Fruit fly (Drosophila melanogaster) whole organism, pupa: ENCODE results near the gene CG5346.

ENCODE experiments used
- CG10348 ChIP-seq: fragments of 200-800 bp; sonication (Bioruptor generic); IDR thresholded peaks from 2 replicates; pipeline ENCODE4 v1.3.6; 2022; ENCODE audit warnings: missing biosample characterization, missing genetic modification characterization
- CG12605 ChIP-seq: fragments of 200-800 bp; sonication (Bioruptor generic); IDR thresholded peaks from 2 replicates; pipeline ENCODE4 v1.3.6; 2022; ENCODE audit warnings: missing biosample characterization, missing genetic modification characterization
- CG13204 ChIP-seq: fragments of 200-800 bp; sonication (Bioruptor generic); optimal IDR thresholded peaks from 2 replicates; lab custom pipeline; 2018; ENCODE audit warnings: missing biosample characterization, mild to moderate bottlenecking, missing genetic modification characterization, moderate library complexity
- CG14655 ChIP-seq: fragments of 200-800 bp; sonication (Bioruptor generic); optimal IDR thresholded peaks from 3 replicates; lab custom pipeline; 2017; ENCODE audit warnings: mild to moderate bottlenecking, missing biosample characterization, missing genetic modification reagents, missing genetic modification characterization
- CG15710 ChIP-seq: fragments of 200-800 bp; sonication (Bioruptor generic); optimal IDR thresholded peaks from 2 replicates; lab custom pipeline; 2018; ENCODE audit warnings: missing biosample characterization, mild to moderate bottlenecking, missing genetic modification characterization, moderate library complexity
- CG17806 ChIP-seq: fragments of 200-800 bp; sonication (Bioruptor generic); optimal IDR thresholded peaks from 2 replicates; lab custom pipeline; 2018; ENCODE audit warnings: missing biosample characterization, mild to moderate bottlenecking, missing genetic modification characterization, moderate library complexity
- CG32121 ChIP-seq: fragments of 200-800 bp; sonication (Bioruptor generic); IDR thresholded peaks from 2 replicates; pipeline ENCODE4 v1.3.6; 2022; ENCODE audit warnings: missing biosample characterization, missing genetic modification characterization
- CG34367 ChIP-seq: fragments of 200-800 bp; sonication (Bioruptor generic); optimal IDR thresholded peaks from 2 replicates; lab custom pipeline; 2018; ENCODE audit warnings: missing biosample characterization, mild to moderate bottlenecking, missing genetic modification characterization
- CG4496 ChIP-seq: fragments of 200-800 bp; sonication (Bioruptor generic); IDR thresholded peaks from 3 replicates; pipeline ENCODE4 v1.3.6; 2022; ENCODE audit warnings: missing biosample characterization, missing genetic modification characterization
- CG8159 ChIP-seq: fragments of 200-800 bp; sonication (Bioruptor generic); optimal IDR thresholded peaks from 3 replicates; lab custom pipeline; 2018; ENCODE audit warnings: missing biosample characterization, mild to moderate bottlenecking, missing genetic modification characterization, moderate library complexity
- CG8301 ChIP-seq: fragments of 200-800 bp; sonication (Bioruptor generic); optimal IDR thresholded peaks from 2 replicates; lab custom pipeline; 2018; ENCODE audit warnings: missing biosample characterization, mild to moderate bottlenecking, missing genetic modification characterization
- CG9948 ChIP-seq: fragments of 200-800 bp; sonication (Bioruptor generic); optimal IDR thresholded peaks from 2 replicates; lab custom pipeline; 2018; ENCODE audit warnings: missing biosample characterization, mild to moderate bottlenecking, missing genetic modification characterization, moderate library complexity
- D1 ChIP-seq: fragments of 200-800 bp; sonication (Bioruptor generic); optimal IDR thresholded peaks from 2 replicates; lab custom pipeline; 2018; ENCODE audit warnings: missing biosample characterization, mild to moderate bottlenecking, missing genetic modification characterization, moderate library complexity
- EcR ChIP-seq: fragments of 200-800 bp; sonication (Bioruptor generic); optimal IDR thresholded peaks from 3 replicates; lab custom pipeline; 2019; ENCODE audit warnings: missing biosample characterization, missing genetic modification characterization, mild to moderate bottlenecking, moderate library complexity, missing genetic modification reagents
- Ets98B ChIP-seq: fragments of 200-800 bp; sonication (Bioruptor generic); IDR thresholded peaks from 2 replicates; pipeline ENCODE4 v1.3.6; 2022; ENCODE audit warnings: missing biosample characterization, missing genetic modification characterization
- Pif1A ChIP-seq: fragments of 200-800 bp; sonication (Bioruptor generic); optimal IDR thresholded peaks from 3 replicates; lab custom pipeline; 2016; ENCODE audit warnings: missing biosample characterization, missing genetic modification characterization
- Pif1B ChIP-seq: fragments of 200-800 bp; sonication (Bioruptor generic); optimal IDR thresholded peaks from 3 replicates; lab custom pipeline; 2016; ENCODE audit warnings: missing biosample characterization, missing genetic modification characterization
- Snoo ChIP-seq: fragments of 200-800 bp; sonication (Bioruptor generic); optimal IDR thresholded peaks from 3 replicates; lab custom pipeline; 2017; ENCODE audit warnings: missing biosample characterization, mild to moderate bottlenecking, missing genetic modification characterization, inconsistent platforms
- fd96Ca ChIP-seq: fragments of 200-800 bp; sonication (Bioruptor generic); IDR thresholded peaks from 3 replicates; pipeline ENCODE4 v1.3.6; 2022; ENCODE audit warnings: missing biosample characterization, missing genetic modification characterization
- gl ChIP-seq: fragments of 200-800 bp; sonication (Bioruptor generic); optimal IDR thresholded peaks from 2 replicates; lab custom pipeline; 2018; ENCODE audit warnings: missing biosample characterization, mild to moderate bottlenecking, missing genetic modification characterization
- rn ChIP-seq: fragments of 200-800 bp; sonication (Bioruptor generic); IDR thresholded peaks from 2 replicates; pipeline ENCODE4 v1.3.6; 2022; ENCODE audit warnings: missing biosample characterization, missing genetic modification characterization

CG5346 gene

DNA sequence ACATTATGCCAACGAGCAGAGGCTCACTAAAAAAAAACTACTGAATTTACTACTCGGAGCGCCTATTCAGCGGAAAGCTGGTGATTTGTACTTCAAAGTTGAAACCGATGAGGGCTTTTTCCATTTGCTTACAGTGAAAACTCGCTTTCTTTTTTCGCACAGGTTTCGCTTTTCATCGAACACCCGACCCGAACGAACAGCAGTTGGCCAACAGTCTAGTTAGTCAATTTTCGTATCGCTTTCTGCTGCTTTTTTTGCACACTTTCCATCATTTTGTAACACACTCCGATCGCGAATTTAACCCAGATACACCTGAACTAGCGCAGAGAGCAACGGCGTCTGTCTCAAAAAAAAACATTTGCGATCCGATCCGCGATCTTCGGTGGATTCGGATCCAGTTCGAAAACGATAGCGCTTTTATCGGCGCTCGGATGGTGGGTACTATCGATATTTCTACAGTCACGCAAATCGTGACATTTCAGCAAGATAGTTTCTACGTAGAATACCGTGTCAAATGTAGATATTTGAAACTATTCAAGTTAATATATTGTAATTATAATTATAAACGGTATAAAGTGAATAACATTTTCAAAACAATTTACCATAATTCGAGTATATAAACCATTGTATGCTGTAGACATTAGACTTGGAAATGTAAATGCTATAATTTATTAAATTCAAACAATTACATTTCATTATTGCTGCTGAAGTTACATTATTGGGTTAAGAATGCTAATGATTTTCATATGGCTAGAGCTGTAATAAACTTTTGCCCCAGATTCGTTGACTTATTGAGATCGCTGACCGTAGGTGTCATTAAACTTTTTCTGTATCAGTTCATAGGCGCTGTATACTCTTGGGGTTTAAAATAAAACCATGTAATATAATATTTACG is at the start of gene CG5346:
Gene CG5346, minus strand, starts transcription at position 400 of the 895 bp plus-strand sequence.
- TF ChIP-seq Snoo (tag; lab: Kevin White, UChicago) = no peak
- TF ChIP-seq CG9948 (tag; lab: Kevin White, UChicago) = no peak
- TF ChIP-seq EcR (GFP tag; lab: Kevin White, UChicago) = peak; percentile 89
- TF ChIP-seq fd96Ca (GFP tag; lab: Robert Waterston, UW) = peak; percentile 49; the same call in 1 of the 3 replicates
- peak; percentile 61 for TF ChIP-seq Ets98B (GFP tag; lab: Robert Waterston, UW)
- no peak for TF ChIP-seq CG8159
- no peak for TF ChIP-seq Pif1B (GFP tag; lab: Kevin White, UChicago)
- TF ChIP-seq CG8301 = peak; percentile 26
- TF ChIP-seq CG13204 (GFP tag; lab: Kevin White, UChicago) = no peak
- no peak for TF ChIP-seq CG10348 (GFP tag; lab: Robert Waterston, UW)
- no peak for TF ChIP-seq rn
- TF ChIP-seq CG14655 = peak; percentile 9
- TF ChIP-seq CG34367 = no peak
- peak; percentile 57 for TF ChIP-seq CG12605 (GFP tag; lab: Robert Waterston, UW)

DNA sequence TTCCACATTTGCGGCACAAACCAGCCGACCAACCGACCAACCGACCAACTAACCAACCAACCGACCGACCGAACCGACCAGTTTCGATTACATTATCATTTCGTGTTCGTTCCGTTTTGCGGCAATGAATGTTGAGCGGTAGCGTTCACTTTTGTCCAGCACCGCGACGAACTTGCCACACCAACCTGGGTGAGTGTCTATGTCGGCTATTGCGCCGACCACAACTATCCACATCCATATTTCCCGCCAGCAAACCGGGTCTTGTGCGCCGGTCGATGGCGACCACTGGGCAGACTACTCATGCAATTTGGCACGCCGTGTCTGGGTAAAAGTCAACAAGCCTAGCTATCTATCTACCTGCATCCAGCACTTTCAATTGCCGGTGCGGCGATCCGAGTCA is 48.5 kb upstream of the CG5346 start:
- TF ChIP-seq Pif1B (GFP tag; lab: Kevin White, UChicago) = no peak
- peak; percentile 27; the same call in 1 of the 3 replicates for TF ChIP-seq fd96Ca (GFP tag; lab: Robert Waterston, UW)

DNA sequence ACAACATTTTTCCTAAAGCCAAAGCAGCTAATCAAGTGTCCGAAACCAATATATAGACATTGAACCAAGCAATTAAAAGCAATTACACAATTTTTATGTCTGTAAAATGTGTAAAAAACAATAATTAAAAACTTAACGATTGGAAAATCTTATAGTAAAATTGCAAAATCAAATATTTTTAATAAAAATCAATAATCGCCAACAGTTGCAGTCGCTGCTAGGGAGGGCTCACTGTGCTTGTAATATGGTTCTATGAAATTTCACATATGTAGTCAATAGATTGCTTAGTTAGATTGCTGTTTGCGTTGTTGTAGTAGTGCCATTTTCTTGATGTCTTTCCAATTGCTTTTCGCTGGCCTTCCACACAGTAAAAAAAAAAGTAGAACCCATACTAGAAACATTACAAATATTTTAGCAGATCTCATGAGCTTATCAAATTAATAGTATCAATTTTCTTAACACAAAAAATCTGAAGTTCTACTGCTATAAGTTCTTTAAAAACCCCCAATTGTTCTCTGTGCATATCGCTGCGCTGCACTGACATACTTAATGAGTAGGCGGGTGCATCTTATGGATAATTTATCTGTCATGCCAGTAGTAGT is 47.7 kb upstream of the CG5346 start:
- TF ChIP-seq CG17806 = no peak
- no peak for TF ChIP-seq Pif1A
- TF ChIP-seq Ets98B (GFP tag; lab: Robert Waterston, UW) = peak; percentile 54
- TF ChIP-seq CG13204 (GFP tag; lab: Kevin White, UChicago) = no peak
- TF ChIP-seq CG34367 = no peak
- TF ChIP-seq CG32121 (GFP tag; lab: Robert Waterston, UW) = peak; percentile 55; the same call in 1 of the 2 replicates
- TF ChIP-seq CG4496 = peak; percentile 84
- no peak for TF ChIP-seq Snoo (tag; lab: Kevin White, UChicago)
- no peak for TF ChIP-seq rn
- peak; percentile 37; the same call in 1 of the 2 replicates for TF ChIP-seq CG12605 (GFP tag; lab: Robert Waterston, UW)
- no peak for TF ChIP-seq gl (tag; lab: Kevin White, UChicago)
- no peak for TF ChIP-seq D1 (tag; lab: Kevin White, UChicago)
- TF ChIP-seq EcR (GFP tag; lab: Kevin White, UChicago) = no peak
- TF ChIP-seq CG9948 (tag; lab: Kevin White, UChicago) = no peak
- TF ChIP-seq CG8301 = peak; percentile 65
- no peak for TF ChIP-seq CG15710
- TF ChIP-seq fd96Ca (GFP tag; lab: Robert Waterston, UW) = peak; percentile 64; the same call in 2 of the 3 replicates
- TF ChIP-seq Pif1B (GFP tag; lab: Kevin White, UChicago) = peak; percentile 1
- TF ChIP-seq CG8159 = no peak
- no peak for TF ChIP-seq CG10348 (GFP tag; lab: Robert Waterston, UW)
- TF ChIP-seq CG14655 = peak; percentile 77

DNA sequence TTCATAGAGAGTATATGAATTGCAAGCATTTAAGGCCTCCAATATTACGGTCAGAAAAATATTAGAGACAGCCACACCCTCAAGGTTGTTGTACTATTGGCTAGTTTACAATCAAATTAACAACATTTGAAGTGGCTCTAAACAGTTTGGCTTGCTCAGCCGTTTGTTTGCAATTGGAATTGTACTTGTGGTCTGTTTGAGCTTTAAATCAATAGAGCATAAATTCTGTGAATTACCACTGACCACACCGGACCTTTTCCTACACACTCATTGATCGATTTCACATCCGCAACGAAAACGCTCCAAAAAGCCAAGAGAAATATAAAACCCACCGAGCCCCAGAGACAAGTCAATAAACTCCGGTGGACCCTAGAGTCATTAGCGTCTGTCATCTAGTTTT is 45.1 kb upstream of the CG5346 start:
- TF ChIP-seq CG14655 (no peak), CG10348 (GFP tag; lab: Robert Waterston, UW) (no peak), CG17806 (no peak), CG13204 (GFP tag; lab: Kevin White, UChicago) (no peak), CG8301 (no peak), Pif1A (no peak), rn (no peak), Snoo (tag; lab: Kevin White, UChicago) (no peak), Pif1B (GFP tag; lab: Kevin White, UChicago) (no peak), CG32121 (GFP tag; lab: Robert Waterston, UW) (no peak), D1 (tag; lab: Kevin White, UChicago) (no peak), CG4496 (no peak), EcR (GFP tag; lab: Kevin White, UChicago) (no peak), gl (tag; lab: Kevin White, UChicago) (no peak), fd96Ca (GFP tag; lab: Robert Waterston, UW) (no peak), CG15710 (no peak), CG12605 (GFP tag; lab: Robert Waterston, UW) (no peak), Ets98B (GFP tag; lab: Robert Waterston, UW) (no peak), CG8159 (no peak)
- TF ChIP-seq, all 21 proteins: peak for 0

DNA sequence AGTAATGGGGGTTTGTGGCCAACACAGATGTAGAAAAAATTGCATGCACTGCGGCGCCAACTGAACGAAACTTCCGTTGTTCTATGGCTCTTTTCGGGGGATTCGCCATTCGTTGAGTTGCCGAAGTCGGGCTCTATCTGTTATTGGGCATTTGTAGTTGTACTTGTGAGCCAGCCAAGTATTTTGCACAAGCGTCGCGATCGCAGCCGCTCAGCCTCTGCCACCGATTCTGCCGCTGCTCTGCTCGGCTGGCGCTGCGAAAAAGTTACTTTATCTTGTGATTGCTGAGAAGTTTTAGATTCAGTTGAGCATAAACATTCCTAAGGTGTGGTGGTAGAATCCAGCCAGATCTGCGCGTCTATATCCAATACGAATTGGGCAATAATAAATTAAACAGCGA is 41.4 kb upstream of the CG5346 start, which contains the start of gene CG33110:
Gene CG33110, plus strand, starts transcription at position 301 of the 400 bp plus-strand sequence.
- peak; percentile 34; the same call in 1 of the 3 replicates for TF ChIP-seq CG4496
- no peak for TF ChIP-seq CG9948 (tag; lab: Kevin White, UChicago)

DNA sequence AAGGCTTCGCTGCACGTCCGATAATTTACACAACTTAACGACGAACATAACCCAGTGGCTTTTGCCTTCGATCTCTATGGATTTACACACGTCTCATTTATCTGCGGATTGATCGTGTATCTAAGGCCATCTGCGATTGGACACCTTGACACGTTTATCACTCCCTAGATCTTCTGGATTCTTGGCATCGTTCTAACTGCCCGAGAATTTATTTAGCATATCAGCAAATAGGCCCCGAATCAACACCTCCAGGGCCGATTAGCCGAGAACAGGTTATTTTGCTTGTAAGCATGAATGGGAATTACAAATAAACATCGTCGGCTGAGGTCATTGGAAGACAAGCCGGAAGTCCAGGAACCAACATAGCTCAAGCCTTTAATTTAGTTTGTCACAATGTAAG is 40.0 kb upstream of the CG5346 start:
- TF ChIP-seq CG34367 (no peak), CG8159 (no peak), Pif1B (GFP tag; lab: Kevin White, UChicago) (no peak), CG12605 (GFP tag; lab: Robert Waterston, UW) (no peak), CG13204 (GFP tag; lab: Kevin White, UChicago) (no peak), gl (tag; lab: Kevin White, UChicago) (no peak), rn (no peak), fd96Ca (GFP tag; lab: Robert Waterston, UW) (no peak), CG8301 (no peak)
